Fruit fly (Drosophila melanogaster): Measurements from ENCODE around the gene Brd7-9.

Gene Brd7-9

DNA sequence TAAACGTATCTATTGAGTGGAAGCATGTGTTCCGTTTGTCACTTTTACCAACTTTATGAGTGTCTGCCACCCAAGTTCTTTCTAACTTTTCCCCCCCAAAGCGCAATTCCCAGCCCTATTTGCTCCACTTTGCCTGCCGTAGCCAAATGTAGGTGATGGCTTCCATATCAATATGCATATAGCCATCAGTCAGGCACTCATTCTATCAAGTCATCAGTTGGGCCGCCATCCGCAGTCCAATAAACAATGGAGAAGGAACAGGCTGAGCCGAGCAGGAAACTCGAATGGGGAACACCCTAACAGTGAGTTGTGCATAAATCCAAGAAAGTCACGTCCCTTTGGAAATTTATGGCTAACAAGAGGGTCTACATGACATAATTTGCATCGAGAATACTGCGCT, 24.9 kb downstream of the Brd7-9 start:
- TF ChIP-seq fd96Ca (GFP tag; IDR thresholded peaks at IDR 0.05) (no peak), CG4496 (GFP tag; IDR thresholded peaks at IDR 0.05) (no peak), Pif1A (GFP tag; optimal IDR thresholded peaks at IDR 0.05) (no peak), CG34367 (tag; optimal IDR thresholded peaks at IDR 0.05) (no peak)

dm6 chr2L:7808886-7809698, 26.4 kb downstream of the Brd7-9 start:
- TF ChIP-seq CG13204 (GFP tag; optimal IDR thresholded peaks at IDR 0.05), result no peak
- TF ChIP-seq gl (tag; optimal IDR thresholded peaks at IDR 0.05), result peak; percentile 21

DNA sequence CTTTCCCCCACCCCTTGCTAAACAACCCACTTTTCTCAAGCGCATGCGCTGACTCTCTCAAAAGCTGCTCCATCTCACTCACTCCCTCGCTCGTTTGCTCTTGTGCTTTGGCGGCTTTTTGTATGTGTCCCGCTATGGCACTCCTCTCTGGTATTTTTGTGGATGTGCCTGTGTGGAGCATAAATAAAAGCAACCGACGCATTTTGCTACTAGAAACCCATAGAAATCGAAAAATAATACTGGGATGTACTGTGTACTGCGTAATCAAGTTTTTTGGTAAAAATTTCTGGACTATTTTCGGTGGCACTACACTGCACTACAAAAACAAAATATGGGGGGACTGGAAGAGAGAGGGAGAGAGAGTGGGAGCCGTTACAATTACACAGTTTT, 27.0 kb downstream of the Brd7-9 start:
- TF ChIP-seq rn (GFP tag; IDR thresholded peaks at IDR 0.05) (no peak), EcR (GFP tag; optimal IDR thresholded peaks at IDR 0.05) (peak; percentile 75), Pif1B (GFP tag; optimal IDR thresholded peaks at IDR 0.05) (peak; percentile 5), CG4496 (GFP tag; IDR thresholded peaks at IDR 0.05) (peak; percentile 11; the same call in 1 of the 3 replicates), CG32121 (GFP tag; IDR thresholded peaks at IDR 0.05) (peak; percentile 65), D1 (tag; optimal IDR thresholded peaks at IDR 0.05) (no peak), Pif1A (GFP tag; optimal IDR thresholded peaks at IDR 0.05) (no peak), CG15710 (tag; optimal IDR thresholded peaks at IDR 0.05) (no peak), CG12605 (GFP tag; IDR thresholded peaks at IDR 0.05) (peak; percentile 69; the same call in 1 of the 2 replicates), CG34367 (tag; optimal IDR thresholded peaks at IDR 0.05) (no peak), CG10348 (GFP tag; IDR thresholded peaks at IDR 0.05) (no peak), CG17806 (tag; optimal IDR thresholded peaks at IDR 0.05) (no peak), CG8159 (tag; optimal IDR thresholded peaks at IDR 0.05) (no peak), Snoo (tag; optimal IDR thresholded peaks at IDR 0.05) (no peak), CG13204 (GFP tag; optimal IDR thresholded peaks at IDR 0.05) (peak; percentile 63), CG9948 (tag; optimal IDR thresholded peaks at IDR 0.05) (no peak), fd96Ca (GFP tag; IDR thresholded peaks at IDR 0.05) (no peak; the same call in 2 of the 3 replicates), CG14655 (GFP tag; optimal IDR thresholded peaks at IDR 0.05) (no peak), gl (tag; optimal IDR thresholded peaks at IDR 0.05) (no peak), CG8301 (tag; optimal IDR thresholded peaks at IDR 0.05) (no peak), Ets98B (GFP tag; IDR thresholded peaks at IDR 0.05) (peak; percentile 79)

DNA sequence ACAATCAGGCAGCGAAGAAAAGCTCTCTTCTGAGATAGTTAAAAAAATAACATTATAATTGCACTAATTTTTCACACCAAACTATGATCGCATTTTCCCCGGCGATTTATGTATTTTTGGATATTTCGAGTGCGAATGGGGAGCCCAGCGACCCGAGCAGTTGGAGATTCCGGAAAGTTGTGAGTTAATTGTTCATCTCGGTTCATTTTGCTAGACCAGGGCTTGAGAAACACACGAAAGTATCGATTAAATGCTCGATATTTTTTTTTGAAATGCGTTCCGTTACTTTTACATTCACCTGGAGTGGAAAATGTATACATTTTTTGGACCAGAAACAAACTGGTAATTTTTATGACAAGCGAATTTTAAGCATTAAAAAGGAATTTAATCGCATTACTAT, 27.9 kb downstream of the Brd7-9 start, which contains the start of gene Cdc14:
Gene Cdc14, minus strand, starts transcription at position 185 of the 400 bp plus-strand sequence.
- no peak for TF ChIP-seq CG17806 (tag; optimal IDR thresholded peaks at IDR 0.05)
- no peak for TF ChIP-seq Snoo (tag; optimal IDR thresholded peaks at IDR 0.05)
- no peak for TF ChIP-seq CG32121 (GFP tag; IDR thresholded peaks at IDR 0.05)
- peak; percentile 17 for TF ChIP-seq EcR (GFP tag; optimal IDR thresholded peaks at IDR 0.05)
- no peak for TF ChIP-seq gl (tag; optimal IDR thresholded peaks at IDR 0.05)
- TF ChIP-seq CG10348 (GFP tag; IDR thresholded peaks at IDR 0.05), result no peak
- no peak for TF ChIP-seq CG34367 (tag; optimal IDR thresholded peaks at IDR 0.05)
- TF ChIP-seq CG13204 (GFP tag; optimal IDR thresholded peaks at IDR 0.05), result no peak
- no peak for TF ChIP-seq CG8159 (tag; optimal IDR thresholded peaks at IDR 0.05)
- TF ChIP-seq Ets98B (GFP tag; IDR thresholded peaks at IDR 0.05), result peak; percentile 18; the same call in 1 of the 2 replicates
- TF ChIP-seq CG8301 (tag; optimal IDR thresholded peaks at IDR 0.05), result no peak
- no peak for TF ChIP-seq CG4496 (GFP tag; IDR thresholded peaks at IDR 0.05)
- TF ChIP-seq Pif1A (GFP tag; optimal IDR thresholded peaks at IDR 0.05), result no peak
- peak; percentile 16 for TF ChIP-seq Pif1B (GFP tag; optimal IDR thresholded peaks at IDR 0.05)
- no peak for TF ChIP-seq rn (GFP tag; IDR thresholded peaks at IDR 0.05)

dm6 chr2L:7811249-7812002, 28.8 kb downstream of the Brd7-9 start, which contains the start of gene LanB1:
LanB1 (plus strand) TSS chr2L:7811438.
- peak; percentile 0 for TF ChIP-seq EcR (GFP tag; optimal IDR thresholded peaks at IDR 0.05)
- peak; percentile 28; the same call in 1 of the 3 replicates for TF ChIP-seq CG4496 (GFP tag; IDR thresholded peaks at IDR 0.05)
- TF ChIP-seq CG8301 (tag; optimal IDR thresholded peaks at IDR 0.05), result peak; percentile 7
- peak; percentile 3 for TF ChIP-seq CG13204 (GFP tag; optimal IDR thresholded peaks at IDR 0.05)
- peak; percentile 28; the same call in 1 of the 2 replicates for TF ChIP-seq CG32121 (GFP tag; IDR thresholded peaks at IDR 0.05)
- TF ChIP-seq CG12605 (GFP tag; IDR thresholded peaks at IDR 0.05), result peak; percentile 48; the same call in 1 of the 2 replicates
- TF ChIP-seq CG34367 (tag; optimal IDR thresholded peaks at IDR 0.05), result no peak
- no peak for TF ChIP-seq Snoo (tag; optimal IDR thresholded peaks at IDR 0.05)

Data from whole organism, pupa.